Worm (Caenorhabditis elegans): ENCODE measurements around the gene fbxa-182.

DNA sequence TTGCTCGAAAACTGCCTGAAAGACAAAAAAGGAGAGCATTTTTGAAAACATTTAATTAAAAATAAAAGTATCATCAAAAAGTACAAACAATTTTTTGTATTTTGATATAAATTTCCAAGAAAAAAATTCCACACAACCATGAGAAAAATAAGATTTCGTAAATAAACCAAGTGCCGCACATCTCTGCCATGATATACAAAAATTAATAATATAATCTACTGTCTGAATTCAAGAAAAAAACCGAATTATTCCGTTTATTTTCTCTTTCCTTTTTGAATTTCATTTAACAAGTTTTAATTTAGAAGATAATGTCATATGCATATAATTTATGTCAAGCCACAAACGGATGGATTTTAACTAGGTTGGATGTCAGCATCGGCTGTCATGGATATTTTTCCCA lies 9.4 kb upstream of the fbxa-182 start, which contains the start of gene F42G2.2:
- no peak for TF ChIP-seq daf-12 (tag; optimal IDR thresholded peaks at IDR 0.05)
- no peak for TF ChIP-seq pha-4 (GFP tag; IDR thresholded peaks at IDR 0.05)
- TF ChIP-seq pha-4 (tag; optimal IDR thresholded peaks at IDR 0.05), result no peak
- no peak for TF ChIP-seq unc-130 (GFP tag; optimal IDR thresholded peaks at IDR 0.05)
- TF ChIP-seq R02D3.7 (tag; optimal IDR thresholded peaks at IDR 0.05), result no peak
- TF ChIP-seq mdl-1 (tag; optimal IDR thresholded peaks at IDR 0.05), result no peak
- TF ChIP-seq nhr-48 (tag; optimal IDR thresholded peaks at IDR 0.05), result no peak
- no peak for TF ChIP-seq ztf-11 (tag; optimal IDR thresholded peaks at IDR 0.05)
- TF ChIP-seq vab-7 (GFP tag; IDR thresholded peaks at IDR 0.05), result no peak
- no peak for TF ChIP-seq egl-27 (tag; optimal IDR thresholded peaks at IDR 0.05)
- TF ChIP-seq fos-1 (tag; optimal IDR thresholded peaks at IDR 0.05), result no peak
- TF ChIP-seq ceh-82 (tag; optimal IDR thresholded peaks at IDR 0.05), result no peak
